Worm (Caenorhabditis elegans) whole organism, mixed stage, embryonic: Measurements from ENCODE around the gene F42A6.1.
"Not testable (repeated sequence)": the region's sequence is repeated elsewhere in the genome, so short reads cannot be mapped to it uniquely, and the experiment has no call there.

ENCODE experiments used
- nhr-237 ChIP-seq: fragments of 150-350 bp; optimal IDR thresholded peaks from 2 replicates; lab custom pipeline; 2014; ENCODE audit warnings: missing biosample characterization, missing genetic modification characterization
- nhr-76 ChIP-seq: sonication (generic microtip); optimal IDR thresholded peaks from 2 replicates; lab custom pipeline; 2017; ENCODE audit warnings: missing biosample characterization, missing genetic modification characterization

DNA sequence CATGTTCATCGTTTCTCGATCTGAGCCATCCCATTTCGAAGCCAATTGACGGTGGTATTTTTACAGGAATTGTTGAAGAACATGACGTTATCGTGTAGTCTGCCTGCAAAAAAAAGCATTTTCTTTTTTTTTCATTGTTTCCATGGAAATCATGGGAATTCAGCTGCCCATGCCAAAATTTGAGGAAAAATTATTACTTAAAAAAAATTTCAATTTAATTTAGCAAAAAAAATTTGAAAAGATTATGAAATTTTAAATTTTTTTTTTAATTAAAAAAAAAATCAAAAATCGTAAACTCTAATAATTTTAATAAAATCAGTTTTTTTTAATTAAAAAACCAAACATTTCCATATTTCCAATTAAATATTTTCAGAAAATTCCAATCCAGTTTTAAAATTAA lies 23.1 kb upstream of the F42A6.1 start, which contains the start of gene F42A6.5:
- not testable (repeated sequence) for TF ChIP-seq nhr-237, nhr-76 (tag; lab: Kevin White, UChicago)
